Fruit fly (Drosophila melanogaster) whole organism, embryonic: ENCODE data around the gene mgr.

ENCODE experiments used
- Bdp1 ChIP-seq: fragments of 200-800 bp; sonication (Bioruptor generic); optimal IDR thresholded peaks from 3 replicates; lab custom pipeline; 2016; ENCODE audit warnings: missing biosample characterization, missing genetic modification characterization
- CG10654 ChIP-seq: fragments of 200-800 bp; sonication (Bioruptor generic); optimal IDR thresholded peaks from 2 replicates; lab custom pipeline; 2016; ENCODE audit warnings: missing biosample characterization, missing genetic modification characterization
- CG11560 ChIP-seq: fragments of 200-800 bp; sonication (Bioruptor generic); IDR thresholded peaks from 3 replicates; pipeline ENCODE4 v1.3.6; 2022; ENCODE audit warnings: missing biosample characterization, missing genetic modification characterization
- CG12104 ChIP-seq: fragments of 200-800 bp; sonication (Bioruptor generic); optimal IDR thresholded peaks from 3 replicates; lab custom pipeline; 2016; ENCODE audit warnings: missing biosample characterization, missing genetic modification characterization
- CG14710 ChIP-seq: fragments of 200-800 bp; sonication (Bioruptor generic); optimal IDR thresholded peaks from 3 replicates; lab custom pipeline; 2019; ENCODE audit warnings: missing biosample characterization, mild to moderate bottlenecking, missing genetic modification characterization, moderate library complexity
- CG16779 ChIP-seq: fragments of 200-800 bp; sonication (Bioruptor generic); IDR thresholded peaks from 2 replicates; pipeline ENCODE4 v1.3.6; 2022; ENCODE audit warnings: missing biosample characterization, missing genetic modification characterization
- CG17328 ChIP-seq: fragments of 200-800 bp; sonication (Bioruptor generic); IDR thresholded peaks from 2 replicates; pipeline ENCODE4 v1.3.6; 2022; ENCODE audit warnings: missing biosample characterization, missing genetic modification characterization
- CG1832 ChIP-seq: fragments of 200-800 bp; sonication (Bioruptor generic); optimal IDR thresholded peaks from 2 replicates; lab custom pipeline; 2017; ENCODE audit warnings: missing biosample characterization, mild to moderate bottlenecking, missing genetic modification characterization, inconsistent platforms
- CG18619 ChIP-seq: fragments of 200-800 bp; sonication (Bioruptor generic); optimal IDR thresholded peaks from 3 replicates; lab custom pipeline; 2017; ENCODE audit warnings: missing biosample characterization, mild to moderate bottlenecking, missing genetic modification characterization
- CG2116 ChIP-seq: fragments of 200-800 bp; sonication (Bioruptor generic); optimal IDR thresholded peaks from 3 replicates; lab custom pipeline; 2018; ENCODE audit warnings: missing biosample characterization, mild to moderate bottlenecking, missing genetic modification characterization
- CG2129 ChIP-seq: fragments of 200-800 bp; sonication (Bioruptor generic); IDR thresholded peaks from 2 replicates; pipeline ENCODE4 v1.3.6; 2022; ENCODE audit warnings: missing biosample characterization, missing genetic modification characterization; ENCODE audit not compliant: partially characterized antibody
- CG31388 ChIP-seq: fragments of 200-800 bp; sonication (Bioruptor generic); optimal IDR thresholded peaks from 2 replicates; lab custom pipeline; 2016; ENCODE audit warnings: missing biosample characterization, missing genetic modification characterization
- CG31441 ChIP-seq: fragments of 200-800 bp; sonication (Bioruptor generic); IDR thresholded peaks from 2 replicates; pipeline ENCODE4 v1.3.6; 2022; ENCODE audit warnings: missing biosample characterization, missing genetic modification characterization
- CG4617 ChIP-seq: fragments of 200-800 bp; sonication (Bioruptor generic); optimal IDR thresholded peaks from 3 replicates; lab custom pipeline; 2016; ENCODE audit warnings: missing biosample characterization, missing genetic modification characterization, borderline replicate concordance
- CG6254 ChIP-seq: fragments of 200-800 bp; sonication (Bioruptor generic); optimal IDR thresholded peaks from 3 replicates; lab custom pipeline; 2017; ENCODE audit warnings: mild to moderate bottlenecking, missing biosample characterization, missing genetic modification reagents, missing genetic modification characterization
- CG7556 ChIP-seq: fragments of 200-800 bp; sonication (Bioruptor generic); optimal IDR thresholded peaks from 2 replicates; lab custom pipeline; 2017; ENCODE audit warnings: missing biosample characterization, mild to moderate bottlenecking, missing genetic modification characterization
- CG7786 ChIP-seq: fragments of 200-800 bp; sonication (Bioruptor generic); optimal IDR thresholded peaks from 2 replicates; lab custom pipeline; 2016; ENCODE audit warnings: missing biosample characterization, missing genetic modification characterization
- Dad ChIP-seq: fragments of 200-800 bp; sonication (Bioruptor generic); optimal IDR thresholded peaks from 3 replicates; lab custom pipeline; 2016; ENCODE audit warnings: missing biosample characterization, missing genetic modification characterization
- Dp ChIP-seq: fragments of 200-800 bp; sonication (Bioruptor generic); optimal IDR thresholded peaks from 2 replicates; lab custom pipeline; 2018; ENCODE audit warnings: missing biosample characterization, mild to moderate bottlenecking, missing genetic modification characterization, moderate library complexity
- Fer2 ChIP-seq: fragments of 200-800 bp; sonication (Bioruptor generic); optimal IDR thresholded peaks from 2 replicates; lab custom pipeline; 2018; ENCODE audit warnings: missing biosample characterization, mild to moderate bottlenecking, missing genetic modification characterization, moderate library complexity
- Hr51 ChIP-seq, 2 experiments: fragments of 200-800 bp; sonication (Bioruptor generic); optimal IDR thresholded peaks; 2 replicates in 1 of 2; 3 replicates in 1 of 2; lab custom pipeline; 2016 to 2018; ENCODE audit warnings: missing biosample characterization in 2 of 2, missing genetic modification characterization in 2 of 2, mild to moderate bottlenecking in 1 of 2, moderate library complexity in 1 of 2
- Med ChIP-seq: fragments of 200-800 bp; sonication (Bioruptor generic); peaks from one replicate; lab custom pipeline; 2016; ENCODE audit warnings: missing biosample characterization, missing genetic modification characterization, mild to moderate bottlenecking, inconsistent platforms, moderate library complexity
- Oli ChIP-seq: fragments of 200-800 bp; sonication (Bioruptor generic); optimal IDR thresholded peaks from 2 replicates; lab custom pipeline; 2018; ENCODE audit warnings: missing biosample characterization, mild to moderate bottlenecking, missing genetic modification characterization, moderate library complexity
- Opbp ChIP-seq: fragments of 200-800 bp; sonication (Bioruptor generic); IDR thresholded peaks from 3 replicates; pipeline ENCODE4 v1.3.6; 2022; ENCODE audit warnings: missing biosample characterization, missing genetic modification characterization; ENCODE audit not compliant: partially characterized antibody
- PHDP ChIP-seq: fragments of 200-800 bp; sonication (Bioruptor generic); optimal IDR thresholded peaks from 3 replicates; lab custom pipeline; 2018; ENCODE audit warnings: missing biosample characterization, mild to moderate bottlenecking, missing genetic modification characterization, moderate library complexity
- Rx ChIP-seq: fragments of 200-800 bp; sonication (Bioruptor generic); IDR thresholded peaks from 2 replicates; pipeline ENCODE4 v1.3.6; 2022; ENCODE audit warnings: missing biosample characterization, missing genetic modification characterization
- YL-1 ChIP-seq: fragments of 200-800 bp; sonication (Bioruptor generic); optimal IDR thresholded peaks from 3 replicates; lab custom pipeline; 2017; ENCODE audit warnings: missing biosample characterization, mild to moderate bottlenecking, missing genetic modification characterization
- abd-A ChIP-seq: fragments of 200-800 bp; sonication (Bioruptor generic); optimal IDR thresholded peaks from 3 replicates; lab custom pipeline; 2019; ENCODE audit warnings: missing biosample characterization, mild to moderate bottlenecking, missing genetic modification characterization, moderate library complexity
- ac ChIP-seq: fragments of 200-800 bp; sonication (Bioruptor generic); optimal IDR thresholded peaks from 3 replicates; lab custom pipeline; 2017; ENCODE audit warnings: missing biosample characterization, mild to moderate bottlenecking, missing genetic modification characterization
- cad ChIP-seq: fragments of >200 bp; optimal IDR thresholded peaks from 2 replicates; lab custom pipeline; 2017; ENCODE audit warnings: missing biosample characterization, missing genetic modification characterization
- dimm ChIP-seq: fragments of 200-800 bp; sonication (Bioruptor generic); IDR thresholded peaks from 2 replicates; pipeline ENCODE4 v1.3.6; 2022; ENCODE audit warnings: missing biosample characterization, missing genetic modification characterization
- disco-r ChIP-seq: fragments of 200-800 bp; sonication (Bioruptor generic); optimal IDR thresholded peaks from 2 replicates; lab custom pipeline; 2016; ENCODE audit warnings: missing biosample characterization, missing genetic modification characterization
- fd102C ChIP-seq: fragments of 200-800 bp; sonication (Bioruptor generic); optimal IDR thresholded peaks from 2 replicates; lab custom pipeline; 2018; ENCODE audit warnings: missing biosample characterization, mild to moderate bottlenecking, missing genetic modification characterization, moderate library complexity
- grn ChIP-seq: fragments of 200-800 bp; sonication (Bioruptor generic); optimal IDR thresholded peaks from 3 replicates; lab custom pipeline; 2017; ENCODE audit warnings: missing biosample characterization, missing genetic modification characterization
- gsb ChIP-seq: fragments of 200-800 bp; sonication (Bioruptor generic); IDR thresholded peaks from 2 replicates; pipeline ENCODE4 v1.3.6; 2022; ENCODE audit warnings: missing biosample characterization, missing genetic modification characterization
- hkb ChIP-seq, 2 experiments: fragments of 200-800 bp in 1 of 2; fragments of >200 bp in 1 of 2; sonication (Bioruptor generic) in 1 of 2; IDR thresholded peaks in 1 of 2; optimal IDR thresholded peaks in 1 of 2; 2 replicates each; pipeline versions ENCODE4 v1.3.6 to Lab custom; 2017 to 2022; ENCODE audit warnings: missing biosample characterization in 1 of 2, missing genetic modification characterization in 1 of 2
- ind ChIP-seq: fragments of 200-800 bp; sonication (Bioruptor generic); optimal IDR thresholded peaks from 3 replicates; lab custom pipeline; 2016; ENCODE audit warnings: missing biosample characterization, missing genetic modification characterization
- insv ChIP-seq, 2 experiments: fragments of 200-800 bp; sonication (Bioruptor generic); optimal IDR thresholded peaks; 3 replicates each; lab custom pipeline; 2016 to 2018; ENCODE audit warnings: missing biosample characterization in 2 of 2, missing genetic modification characterization in 2 of 2
- ken ChIP-seq: fragments of 200-800 bp; sonication (Bioruptor generic); IDR thresholded peaks from 3 replicates; pipeline ENCODE4 v1.3.6; 2022; ENCODE audit warnings: missing biosample characterization, missing genetic modification characterization
- maf-S ChIP-seq: fragments of 200-800 bp; sonication (Bioruptor generic); optimal IDR thresholded peaks from 2 replicates; lab custom pipeline; 2016; ENCODE audit warnings: missing biosample characterization, missing genetic modification characterization
- mam ChIP-seq: fragments of 200-800 bp; sonication (Bioruptor generic); optimal IDR thresholded peaks from 3 replicates; lab custom pipeline; 2016; ENCODE audit warnings: missing biosample characterization, missing genetic modification characterization
- nmo ChIP-seq: fragments of 200-800 bp; sonication (Bioruptor generic); optimal IDR thresholded peaks from 2 replicates; lab custom pipeline; 2018; ENCODE audit warnings: missing biosample characterization, mild to moderate bottlenecking, missing genetic modification characterization, moderate library complexity
- pho ChIP-seq: fragments of 200-800 bp; sonication (Bioruptor generic); optimal IDR thresholded peaks from 2 replicates; lab custom pipeline; 2016; ENCODE audit warnings: missing biosample characterization, missing genetic modification characterization
- pros ChIP-seq: fragments of 200-800 bp; sonication (Bioruptor generic); optimal IDR thresholded peaks from 3 replicates; lab custom pipeline; 2019; ENCODE audit warnings: missing biosample characterization, mild to moderate bottlenecking, missing genetic modification characterization, moderate library complexity
- rib ChIP-seq: fragments of 200-800 bp; sonication (Bioruptor generic); IDR thresholded peaks from 2 replicates; pipeline ENCODE4 v1.3.6; 2022; ENCODE audit warnings: missing biosample characterization, missing genetic modification characterization
- sens-2 ChIP-seq: fragments of 200-800 bp; sonication (Bioruptor generic); IDR thresholded peaks from 2 replicates; pipeline ENCODE4 v1.3.6; 2022; ENCODE audit warnings: missing biosample characterization, missing genetic modification characterization
- slp2 ChIP-seq: fragments of 200-800 bp; sonication (Bioruptor generic); optimal IDR thresholded peaks from 2 replicates; lab custom pipeline; 2016; ENCODE audit warnings: missing biosample characterization, missing genetic modification characterization
- toy ChIP-seq: fragments of 200-800 bp; sonication (Bioruptor generic); IDR thresholded peaks from 2 replicates; pipeline ENCODE4 v1.3.6; 2022; ENCODE audit warnings: missing biosample characterization, missing genetic modification characterization
- vnd ChIP-seq: fragments of 200-800 bp; sonication (Bioruptor generic); IDR thresholded peaks from 3 replicates; pipeline ENCODE4 v1.3.6; 2022; ENCODE audit warnings: missing biosample characterization, missing genetic modification characterization; ENCODE audit not compliant: partially characterized antibody
- vvl ChIP-seq: fragments of 200-800 bp; sonication (Bioruptor generic); IDR thresholded peaks from 2 replicates; pipeline ENCODE4 v1.3.6; 2022; ENCODE audit warnings: missing biosample characterization, missing genetic modification characterization
- zen2 ChIP-seq: fragments of 200-800 bp; sonication (Bioruptor generic); IDR thresholded peaks from 3 replicates; pipeline ENCODE4 v1.3.6; 2022; ENCODE audit warnings: missing biosample characterization, missing genetic modification characterization; ENCODE audit not compliant: partially characterized antibody

mgr gene

DNA sequence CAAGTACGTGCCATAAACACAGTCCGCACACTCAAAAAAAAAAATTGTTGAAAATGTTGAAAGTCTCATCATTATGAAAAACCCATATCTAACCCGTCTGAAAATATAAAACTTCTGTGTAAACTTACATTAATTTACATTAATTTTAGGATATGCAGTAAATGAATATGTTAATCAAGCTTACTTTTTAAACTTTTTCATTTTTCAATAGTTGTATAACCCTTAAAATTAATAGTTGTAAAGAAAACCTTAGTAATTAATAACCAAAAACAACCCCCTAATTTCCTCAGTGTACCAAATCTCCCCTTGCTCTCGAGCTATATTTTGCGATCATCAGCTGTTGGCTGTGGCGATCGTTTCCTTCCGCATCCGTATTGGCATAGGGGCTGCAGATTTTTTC lies 40.9 kb downstream of the mgr start (continued):
- no peak for TF ChIP-seq CG2129 (GFP tag; lab: Robert Waterston, UW)
- no peak for TF ChIP-seq Opbp (GFP tag; lab: Robert Waterston, UW)
- TF ChIP-seq CG10654: no peak
- no peak for TF ChIP-seq abd-A
- TF ChIP-seq CG31441 (GFP tag; lab: Robert Waterston, UW): peak; percentile 65
- TF ChIP-seq cad: no peak
- TF ChIP-seq CG2116 (GFP tag; lab: Kevin White, UChicago): no peak
- no peak for TF ChIP-seq dimm (GFP tag; lab: Robert Waterston, UW)
- no peak for TF ChIP-seq Rx (GFP tag; lab: Robert Waterston, UW)
- no peak for TF ChIP-seq Hr51 (GFP tag; optimal IDR thresholded peaks at IDR 0.05; lab: Kevin White, UChicago)
- TF ChIP-seq CG17328 (GFP tag; lab: Robert Waterston, UW): peak; percentile 32
- TF ChIP-seq rib (GFP tag; lab: Robert Waterston, UW): no peak
- no peak for TF ChIP-seq maf-S (GFP tag; lab: Kevin White, UChicago)
- peak; percentile 57 for TF ChIP-seq CG7556 (GFP tag; lab: Kevin White, UChicago)
- peak; percentile 17 for TF ChIP-seq CG7786 (GFP tag; lab: Kevin White, UChicago)
- no peak for TF ChIP-seq mam
- TF ChIP-seq CG14710 (tag; lab: Kevin White, UChicago): peak; percentile 84
- no peak for TF ChIP-seq vnd (GFP tag; lab: Robert Waterston, UW)
- TF ChIP-seq Bdp1: no peak
- peak; percentile 76 for TF ChIP-seq nmo (GFP tag; lab: Kevin White, UChicago)
- TF ChIP-seq zen2 (GFP tag; lab: Robert Waterston, UW): no peak
- TF ChIP-seq ken: no peak
- TF ChIP-seq PHDP (tag; lab: Kevin White, UChicago): no peak
- no peak for TF ChIP-seq insv (GFP tag; optimal IDR thresholded peaks at IDR 0.05; lab: Kevin White, UChicago)
- no peak for TF ChIP-seq Dad
- no peak for TF ChIP-seq CG31388
- peak; percentile 36 for TF ChIP-seq Oli (tag; lab: Kevin White, UChicago)
- no peak for TF ChIP-seq Fer2 (tag; lab: Kevin White, UChicago)
- no peak for TF ChIP-seq disco-r (GFP tag; lab: Kevin White, UChicago)
- TF ChIP-seq ac (GFP tag; lab: Kevin White, UChicago): peak; percentile 86
- no peak for TF ChIP-seq pho (GFP tag; lab: Kevin White, UChicago)
- no peak for TF ChIP-seq grn
- TF ChIP-seq fd102C (GFP tag; lab: Kevin White, UChicago): peak; percentile 69
- no peak for TF ChIP-seq sens-2 (GFP tag; lab: Robert Waterston, UW)
- no peak for TF ChIP-seq gsb (GFP tag; lab: Robert Waterston, UW)
- peak; percentile 53 for TF ChIP-seq Med (GFP tag; lab: Kevin White, UChicago)
- TF ChIP-seq CG18619 (GFP tag; lab: Kevin White, UChicago): no peak
- no peak for TF ChIP-seq CG1832 (GFP tag; lab: Kevin White, UChicago)
- TF ChIP-seq CG6254 (GFP tag; lab: Kevin White, UChicago): peak; percentile 48
- no peak for TF ChIP-seq toy (GFP tag; lab: Robert Waterston, UW)
- TF ChIP-seq pros: peak; percentile 40
- no peak for TF ChIP-seq CG16779
- TF ChIP-seq CG4617 (GFP tag; lab: Kevin White, UChicago): no peak
- TF ChIP-seq Dp (GFP tag; lab: Kevin White, UChicago): no peak
- no peak for TF ChIP-seq ind (GFP tag; lab: Kevin White, UChicago)
- TF ChIP-seq CG11560 (tag; lab: Robert Waterston, UW): no peak
- TF ChIP-seq slp2 (GFP tag; lab: Kevin White, UChicago): no peak
- no peak for TF ChIP-seq YL-1 (GFP tag; lab: Kevin White, UChicago)
- no peak for TF ChIP-seq hkb (optimal IDR thresholded peaks at IDR 0.05; lab: Kevin White, UChicago)
- no peak for TF ChIP-seq hkb (GFP tag; IDR thresholded peaks at IDR 0.05; lab: Robert Waterston, UW)
- 0 out of 2 replicates have a peak, but pooled peaks have one; percentile 13 for TF ChIP-seq vvl (GFP tag; lab: Robert Waterston, UW)
- peak; percentile 23 for TF ChIP-seq CG12104 (GFP tag; lab: Kevin White, UChicago)
